Fruit fly (Drosophila melanogaster): ENCODE measurements around the gene CG43235.
A peak's percentile ranks its signal among the peaks of the same experiment; 100 is the strongest.
"Not testable (repeated sequence)": the region's sequence is repeated elsewhere in the genome, so short reads cannot be mapped to it uniquely, and the experiment has no call there.

The CG43235 gene

dm6 chr2L:7726268-7726997 lies 33.6 kb downstream of the CG43235 start, which contains the start of gene CG13795:
Gene CG13795, minus strand, starts transcription at chr2L:7726298.
- TF ChIP-seq Rel (GFP tag; optimal IDR thresholded peaks at IDR 0.05): no peak
- peak; percentile 95 for TF ChIP-seq Rel (tag; optimal IDR thresholded peaks at IDR 0.05)
- TF ChIP-seq ey (GFP tag; optimal IDR thresholded peaks at IDR 0.05): peak; percentile 24
- TF ChIP-seq CG32264 (GFP tag; optimal IDR thresholded peaks at IDR 0.05): no peak
- TF ChIP-seq fru (GFP tag; optimal IDR thresholded peaks at IDR 0.05): peak; percentile 43
- no peak for TF ChIP-seq Abd-B (GFP tag; optimal IDR thresholded peaks at IDR 0.05)
- peak; percentile 48 for TF ChIP-seq rgr (GFP tag; optimal IDR thresholded peaks at IDR 0.05)
- TF ChIP-seq h (GFP tag; optimal IDR thresholded peaks at IDR 0.05): peak; percentile 28
- no peak for TF ChIP-seq usp (GFP tag; optimal IDR thresholded peaks at IDR 0.05)
- no peak for TF ChIP-seq Sp1 (GFP tag; optimal IDR thresholded peaks at IDR 0.05)
- peak; percentile 28 for TF ChIP-seq br (GFP tag; optimal IDR thresholded peaks at IDR 0.05)
- no peak for TF ChIP-seq dmrt93B (GFP tag; optimal IDR thresholded peaks at IDR 0.05)
- no peak for TF ChIP-seq CrebA (GFP tag; optimal IDR thresholded peaks at IDR 0.05; ENCODE audit: borderline replicate concordance)

- TF ChIP-seq Dif (GFP tag; optimal IDR thresholded peaks at IDR 0.05; ENCODE audit: partially characterized antibody); sv (GFP tag; optimal IDR thresholded peaks at IDR 0.05); dmrt93B (GFP tag; optimal IDR thresholded peaks at IDR 0.05): not testable (repeated sequence)
Measured at dm6 chr2L:7732570-7732969, 39.7 kb downstream of the CG43235 start, which contains the start of gene CG13796. Gene CG13796, minus strand, starts transcription at chr2L:7732670.

- not testable (repeated sequence) for TF ChIP-seq OdsH, N, rgr (GFP tag; optimal IDR thresholded peaks at IDR 0.05)
Measured at dm6 chr2L:7738709-7739108, 45.9 kb downstream of the CG43235 start, which contains the start of gene CG31904. Gene CG31904, minus strand, starts transcription at chr2L:7738809.

- TF ChIP-seq CrebA (GFP tag; optimal IDR thresholded peaks at IDR 0.05; ENCODE audit: borderline replicate concordance) (no peak), N (GFP tag; optimal IDR thresholded peaks at IDR 0.05) (no peak), Myc (optimal IDR thresholded peaks at IDR 0.05) (no peak), Dif (GFP tag; optimal IDR thresholded peaks at IDR 0.05; ENCODE audit: partially characterized antibody) (no peak), Jra (GFP tag; optimal IDR thresholded peaks at IDR 0.05) (no peak), HLH106 (tag; optimal IDR thresholded peaks at IDR 0.05) (no peak), Hr83 (GFP tag; optimal IDR thresholded peaks at IDR 0.05; ENCODE audit: poor library complexity, severe bottlenecking) (no peak), Mio (GFP tag; optimal IDR thresholded peaks at IDR 0.05) (no peak), h (GFP tag; optimal IDR thresholded peaks at IDR 0.05) (no peak), dl (GFP tag; optimal IDR thresholded peaks at IDR 0.05; ENCODE audit: insufficient read depth in 1 of 2, partially characterized antibody in 2 of 2) (no peak), GATAd (GFP tag; optimal IDR thresholded peaks at IDR 0.05) (no peak), sage (GFP tag; optimal IDR thresholded peaks at IDR 0.05) (no peak), sv (GFP tag; optimal IDR thresholded peaks at IDR 0.05) (no peak)
Measured at dm6 chr2L:7741437-7741836, 48.6 kb downstream of the CG43235 start, which contains the start of gene Acp1. Gene Acp1, minus strand, starts transcription at chr2L:7741537.
